Worm (Caenorhabditis elegans) whole organism, young adult: ENCODE data around the gene srw-68.

Source experiments
- cebp-1 ChIP-seq, 2 experiments: fragments of 200-800 bp in 1 of 2; sonication (Bioruptor generic) in 1 of 2; sonication (generic microtip) in 1 of 2; IDR thresholded peaks in 1 of 2; optimal IDR thresholded peaks in 1 of 2; 2 replicates each; pipeline versions ENCODE4 v1.3.6 to Lab custom; 2017 to 2022; ENCODE audit warnings: missing compliant biosample characterization in 2 of 2, missing genetic modification characterization in 2 of 2, mild to moderate bottlenecking in 1 of 2, missing genetic modification reagents in 1 of 2, moderate library complexity in 1 of 2
- cebp-2 ChIP-seq: fragments of 200-800 bp; sonication (Bioruptor generic); IDR thresholded peaks from 2 replicates; pipeline ENCODE4 v1.3.6; 2022; ENCODE audit warnings: missing genetic modification characterization, missing compliant biosample characterization
- snpc-4 ChIP-seq, 5 experiments: fragments of 150-350 bp in 1 of 5; sonication (generic microtip) in 4 of 5; optimal IDR thresholded peaks; 2 replicates each; lab custom pipeline; 2014 to 2018; ENCODE audit warnings: missing genetic modification characterization in 5 of 5, missing biosample characterization in 3 of 5, antibody characterized with exemption in 2 of 5, mild to moderate bottlenecking in 2 of 5, missing compliant biosample characterization in 2 of 5, missing genotype in 2 of 5, moderate library complexity in 2 of 5, missing genetic modification reagents in 1 of 5
- xnd-1 ChIP-seq: sonication (generic microtip); optimal IDR thresholded peaks from 2 replicates; lab custom pipeline; 2016; ENCODE audit warnings: missing genotype, missing genetic modification reagents, missing genetic modification characterization, missing compliant biosample characterization
- zfh-2 ChIP-seq: fragments of 200-800 bp; sonication (Bioruptor generic); conservative IDR thresholded peaks from 2 replicates; pipeline ENCODE4 v1.3.6; 2022; ENCODE audit warnings: missing genetic modification reagents, missing genetic modification characterization, missing compliant biosample characterization
- ztf-18 ChIP-seq: sonication (generic microtip); optimal IDR thresholded peaks from 2 replicates; lab custom pipeline; 2016; ENCODE audit warnings: missing genotype, mild to moderate bottlenecking, missing genetic modification characterization, missing compliant biosample characterization

DNA sequence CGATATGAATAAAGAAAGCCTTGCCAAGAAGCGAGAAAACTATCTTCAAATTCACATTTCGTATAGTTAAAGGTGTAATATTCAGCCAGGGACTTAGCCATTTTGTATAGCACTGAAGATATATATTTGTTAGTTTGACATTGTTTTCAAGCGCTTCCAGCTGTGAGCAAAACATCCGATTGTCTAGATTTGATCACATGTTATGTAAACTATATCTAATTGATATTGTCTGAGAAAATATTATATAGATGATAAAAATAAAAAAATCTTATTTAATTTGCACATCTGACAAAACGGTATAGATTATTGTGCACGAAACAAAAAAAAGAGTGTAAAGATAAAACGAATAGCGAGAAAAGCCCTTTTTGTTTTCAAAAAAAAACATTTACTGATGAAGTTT lies 38.2 kb upstream of the srw-68 start, which contains the start of gene srh-89:
- TF ChIP-seq ztf-18 (tag; lab: Kevin White, UChicago) (no peak), snpc-4 (GFP tag; optimal IDR thresholded peaks at IDR 0.05; lab: Kevin White, UChicago) (no peak), snpc-4 (tag; optimal IDR thresholded peaks at IDR 0.05; lab: Kevin White, UChicago) (no peak), cebp-1 (GFP tag; IDR thresholded peaks at IDR 0.05; lab: Robert Waterston, UW) (no peak), cebp-1 (tag; optimal IDR thresholded peaks at IDR 0.05; lab: Kevin White, UChicago) (no peak), zfh-2 (GFP tag; lab: Robert Waterston, UW) (no peak), xnd-1 (tag; lab: Kevin White, UChicago) (no peak), cebp-2 (GFP tag; lab: Robert Waterston, UW) (no peak)
